Fruit fly (Drosophila melanogaster) whole organism, adult: ENCODE data around the gene CG14636.

Experiments
- CG11617 ChIP-seq: fragments of 200-800 bp; sonication (Bioruptor generic); optimal IDR thresholded peaks from 2 replicates; lab custom pipeline; 2017; ENCODE audit warnings: mild to moderate bottlenecking, missing biosample characterization, missing genetic modification reagents, missing genetic modification characterization
- CG5204 ChIP-seq: fragments of 200-800 bp; sonication (Bioruptor generic); optimal IDR thresholded peaks from 2 replicates; lab custom pipeline; 2016; ENCODE audit warnings: missing biosample characterization, missing genetic modification characterization
- Clk ChIP-seq: fragments of 200-800 bp; sonication (Bioruptor generic); optimal IDR thresholded peaks from 2 replicates; lab custom pipeline; 2017; ENCODE audit warnings: missing biosample characterization, missing genetic modification characterization
- Mnt ChIP-seq: fragments of 200-800 bp; sonication (Bioruptor generic); optimal IDR thresholded peaks from 2 replicates; lab custom pipeline; 2016; ENCODE audit warnings: missing biosample characterization, mild to moderate bottlenecking, missing genetic modification characterization
- cic ChIP-seq: fragments of 200-800 bp; sonication (Bioruptor generic); optimal IDR thresholded peaks from 2 replicates; lab custom pipeline; 2017; ENCODE audit warnings: missing biosample characterization, mild to moderate bottlenecking, missing genetic modification characterization, moderate library complexity

dm6 chr3R:4197055-4197454 is 18.1 kb downstream of the CG14636 start, which contains the start of gene beta-Man:
- TF ChIP-seq Clk (no peak), Mnt (GFP tag; lab: Kevin White, UChicago) (peak; percentile 46), cic (GFP tag; lab: Kevin White, UChicago) (peak; percentile 2), CG5204 (GFP tag; lab: Kevin White, UChicago) (no peak), CG11617 (GFP tag; lab: Kevin White, UChicago) (no peak)
